ENCODE assay signal across 4 worm cellular contexts in the genomic region with DNA sequence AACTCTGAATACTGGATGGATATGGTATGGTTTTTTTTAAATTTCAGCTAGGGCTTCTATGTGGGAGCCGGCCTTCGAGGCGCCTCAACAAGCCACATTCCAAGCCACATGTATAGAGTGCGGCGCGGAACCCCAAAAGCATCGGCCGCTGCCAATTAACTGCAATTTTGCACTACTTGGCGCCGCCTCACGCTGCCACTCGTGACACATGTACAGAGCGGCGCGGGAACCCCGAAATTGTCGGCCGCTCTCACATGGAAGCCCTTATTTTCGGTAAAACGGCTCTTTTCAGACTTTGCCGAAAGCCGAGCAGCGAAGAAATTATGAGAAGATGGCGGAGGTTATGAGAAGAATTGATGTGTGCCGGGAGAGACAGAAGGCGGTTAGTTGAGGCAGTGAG.
TF ChIP-seq lines count a peak whose summit lies in the region.

No protein-coding gene starts in this region.

TF ChIP-seq in whole organism, L1 larva, 84 proteins besides CTCF, POLR2A, EP300 and RAD21:
- TF ChIP-seq nhr-237 (tag; optimal IDR thresholded peaks at IDR 0.05; lab: Kevin White, UChicago) = no peak
- no peak for TF ChIP-seq C34B4.2 (tag; optimal IDR thresholded peaks at IDR 0.05; lab: Kevin White, UChicago)
- peak; percentile 11 for TF ChIP-seq nhr-85 (tag; lab: Kevin White, UChicago)

TF ChIP-seq in whole organism, L4 larva, 104 proteins besides CTCF, POLR2A, EP300 and RAD21:
- TF ChIP-seq php-3 (GFP tag; IDR thresholded peaks at IDR 0.05; lab: Robert Waterston, UW) = 0 out of 2 replicates have a peak, but pooled peaks have one; percentile 23
- no peak for TF ChIP-seq vab-7 (GFP tag; IDR thresholded peaks at IDR 0.05; lab: Robert Waterston, UW)
- no peak for TF ChIP-seq ces-1 (GFP tag; optimal IDR thresholded peaks at IDR 0.05; lab: Kevin White, UChicago)
- peak; percentile 55; the same call in 1 of the 2 replicates for TF ChIP-seq set-16 (GFP tag; IDR thresholded peaks at IDR 0.05; lab: Robert Waterston, UW)
- no peak for TF ChIP-seq lsy-2 (tag; optimal IDR thresholded peaks at IDR 0.05; lab: Kevin White, UChicago)
- TF ChIP-seq zfp-2 (tag; optimal IDR thresholded peaks at IDR 0.05; lab: Kevin White, UChicago) = no peak

TF ChIP-seq in whole organism, early embryonic, 17 proteins besides CTCF, POLR2A, EP300 and RAD21:
- 0 out of 2 replicates have a peak, but pooled peaks have one; percentile 32 for TF ChIP-seq sea-1 (GFP tag; conservative IDR thresholded peaks at IDR 0.05; lab: Robert Waterston, UW)
- TF ChIP-seq tra-4 (tag; optimal IDR thresholded peaks at IDR 0.05; lab: Kevin White, UChicago) = no peak

TF ChIP-seq in whole organism, young adult, 124 proteins besides CTCF, POLR2A, EP300 and RAD21:
- TF ChIP-seq mes-4 (tag; optimal IDR thresholded peaks at IDR 0.05; lab: Kevin White, UChicago) = no peak
- TF ChIP-seq zfh-2 (GFP tag; conservative IDR thresholded peaks at IDR 0.05; lab: Robert Waterston, UW) = peak; percentile 69
